Fruit fly (Drosophila melanogaster): ENCODE measurements around the gene CG34106.

DNA sequence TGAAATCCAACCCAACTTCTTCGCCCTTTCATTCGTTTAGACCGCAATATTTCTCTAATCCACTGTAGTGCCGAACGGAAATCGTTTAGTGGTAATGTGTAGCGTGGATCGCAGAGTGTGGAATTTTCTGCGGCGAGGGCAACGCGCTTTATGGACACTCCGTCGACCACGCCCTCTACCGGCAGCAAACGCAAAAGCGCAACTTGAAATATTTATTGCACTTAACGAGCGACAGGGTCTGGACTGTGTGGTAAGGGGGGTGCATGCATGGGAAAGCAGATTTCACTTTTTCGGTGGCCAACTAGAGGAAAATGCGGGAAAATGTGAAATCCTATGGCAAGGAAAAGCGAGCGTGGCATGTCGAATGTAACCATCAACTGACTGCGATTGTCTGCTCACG lies 64.4 kb downstream of the CG34106 start:
- TF ChIP-seq Rel (GFP tag; optimal IDR thresholded peaks at IDR 0.05) = no peak
- TF ChIP-seq Rel (tag; optimal IDR thresholded peaks at IDR 0.05) = no peak
- no peak for TF ChIP-seq rgr (GFP tag; optimal IDR thresholded peaks at IDR 0.05)
- no peak for TF ChIP-seq tai (GFP tag; optimal IDR thresholded peaks at IDR 0.05)
- no peak for TF ChIP-seq Mio (GFP tag; optimal IDR thresholded peaks at IDR 0.05)
- TF ChIP-seq brk (GFP tag; optimal IDR thresholded peaks at IDR 0.05) = no peak
- TF ChIP-seq br (GFP tag; optimal IDR thresholded peaks at IDR 0.05) = no peak
- TF ChIP-seq OdsH (GFP tag; optimal IDR thresholded peaks at IDR 0.05) = no peak
- TF ChIP-seq GATAd (GFP tag; optimal IDR thresholded peaks at IDR 0.05) = no peak

Measured in whole organism, wandering third instar larva.